Worm (Caenorhabditis elegans): ENCODE data around the gene F49E2.2.

The F49E2.2 gene

ce11 chrX:9549657-9550369 lies 16.7 kb upstream of the F49E2.2 start:
- TF ChIP-seq elt-3 (tag; optimal IDR thresholded peaks at IDR 0.05) (peak in 1 of 6 experiments; percentile 10), lin-14 (GFP tag; optimal IDR thresholded peaks at IDR 0.05) (peak; percentile 20), nhr-28 (tag; optimal IDR thresholded peaks at IDR 0.05) (no peak), nhr-12 (tag; optimal IDR thresholded peaks at IDR 0.05) (no peak), blmp-1 (tag; optimal IDR thresholded peaks at IDR 0.05) (peak; percentile 90), nhr-85 (tag) (peak; percentile 72), efl-1 (optimal IDR thresholded peaks at IDR 0.05) (no peak), efl-1 (GFP tag; optimal IDR thresholded peaks at IDR 0.05 in 1 of 2) (peak in 1 of 2 experiments; percentile 45), skn-1 (tag; optimal IDR thresholded peaks at IDR 0.05) (peak; percentile 60), zip-4 (GFP tag; optimal IDR thresholded peaks at IDR 0.05) (no peak), lsy-2 (tag; optimal IDR thresholded peaks at IDR 0.05) (peak in 1 of 2 experiments; percentile 14), ceh-82 (tag; optimal IDR thresholded peaks at IDR 0.05) (peak in 2 of 3 experiments; percentile 17 to 33), unc-98 (GFP tag; IDR thresholded peaks at IDR 0.05) (no peak), fkh-8 (tag; optimal IDR thresholded peaks at IDR 0.05) (peak; percentile 21), tbx-2 (tag; optimal IDR thresholded peaks at IDR 0.05) (no peak), rnt-1 (tag; optimal IDR thresholded peaks at IDR 0.05) (peak; percentile 26)

ce11 chrX:9550519-9550918 lies 16.0 kb upstream of the F49E2.2 start:
- no peak for TF ChIP-seq nhr-71 (tag; optimal IDR thresholded peaks at IDR 0.05)
- TF ChIP-seq mep-1 (tag; optimal IDR thresholded peaks at IDR 0.05) = peak; percentile 6

- no peak for TF ChIP-seq ceh-90 (tag; optimal IDR thresholded peaks at IDR 0.05)
- TF ChIP-seq snu-23 (GFP tag; optimal IDR thresholded peaks at IDR 0.05) = peak; percentile 66
- TF ChIP-seq skn-1 (tag; optimal IDR thresholded peaks at IDR 0.05) = peak; percentile 29
- TF ChIP-seq nhr-12 (tag; optimal IDR thresholded peaks at IDR 0.05) = no peak
- TF ChIP-seq lin-13 (GFP tag; optimal IDR thresholded peaks at IDR 0.05) = peak; percentile 3
- TF ChIP-seq aha-1 (tag; optimal IDR thresholded peaks at IDR 0.05) = no peak
- peak; percentile 24 for TF ChIP-seq rnt-1 (tag; optimal IDR thresholded peaks at IDR 0.05)
- no peak for TF ChIP-seq sox-4 (tag; optimal IDR thresholded peaks at IDR 0.05)
- TF ChIP-seq mdl-1 (tag; optimal IDR thresholded peaks at IDR 0.05) = peak in 1 of 2 experiments; percentile 59
- TF ChIP-seq swsn-7 (tag; optimal IDR thresholded peaks at IDR 0.05) = peak; percentile 29
- peak; percentile 66 for TF ChIP-seq nhr-71 (tag; optimal IDR thresholded peaks at IDR 0.05)
- TF ChIP-seq efl-1 (optimal IDR thresholded peaks at IDR 0.05) = peak; percentile 12 to 19
- peak in 1 of 2 experiments; percentile 66 for TF ChIP-seq efl-1 (GFP tag; optimal IDR thresholded peaks at IDR 0.05 in 1 of 2)
- no peak for TF ChIP-seq ets-5 (GFP tag; IDR thresholded peaks at IDR 0.05)
- peak; percentile 31 for TF ChIP-seq tbx-2 (tag; optimal IDR thresholded peaks at IDR 0.05)
- no peak for TF ChIP-seq grh-1 (GFP tag; IDR thresholded peaks at IDR 0.05)
- no peak for TF ChIP-seq ceh-88 (GFP tag; IDR thresholded peaks at IDR 0.05)
- no peak for TF ChIP-seq tlp-1 (tag; optimal IDR thresholded peaks at IDR 0.05)
- peak; percentile 37 for TF ChIP-seq C16A3.4 (tag; optimal IDR thresholded peaks at IDR 0.05)
- no peak for TF ChIP-seq egl-13 (tag; optimal IDR thresholded peaks at IDR 0.05)
- TF ChIP-seq fos-1 (tag; optimal IDR thresholded peaks at IDR 0.05) = no peak
- no peak for TF ChIP-seq ceh-8 (GFP tag; optimal IDR thresholded peaks at IDR 0.05)
- no peak for TF ChIP-seq zip-4 (GFP tag; optimal IDR thresholded peaks at IDR 0.05)
- TF ChIP-seq nhr-28 (tag; optimal IDR thresholded peaks at IDR 0.05) = no peak
- no peak for TF ChIP-seq ceh-63 (GFP tag; optimal IDR thresholded peaks at IDR 0.05)
- TF ChIP-seq elt-2 (tag; optimal IDR thresholded peaks at IDR 0.05) = no peak
- peak; percentile 70 for TF ChIP-seq blmp-1 (tag; optimal IDR thresholded peaks at IDR 0.05)
- TF ChIP-seq lsy-2 (tag; optimal IDR thresholded peaks at IDR 0.05) = peak in 1 of 2 experiments; percentile 30
- no peak for TF ChIP-seq unc-86 (tag; optimal IDR thresholded peaks at IDR 0.05)
- no peak for TF ChIP-seq sup-37 (GFP tag; optimal IDR thresholded peaks at IDR 0.05)
- no peak for TF ChIP-seq Y116A8C.19 (tag; optimal IDR thresholded peaks at IDR 0.05; ENCODE audit: borderline replicate concordance)
- no peak for TF ChIP-seq nhr-77 (tag; optimal IDR thresholded peaks at IDR 0.05)
- peak; percentile 91 for TF ChIP-seq nhr-85 (tag)
- TF ChIP-seq nhr-47 (tag; optimal IDR thresholded peaks at IDR 0.05) = peak; percentile 33
- TF ChIP-seq efl-3 (GFP tag; optimal IDR thresholded peaks at IDR 0.05) = no peak
- no peak for TF ChIP-seq irx-1 (tag; optimal IDR thresholded peaks at IDR 0.05)
- TF ChIP-seq unc-130 (tag; optimal IDR thresholded peaks at IDR 0.05) = no peak
- TF ChIP-seq snpc-4 (tag; optimal IDR thresholded peaks at IDR 0.05) = no peak
- TF ChIP-seq ceh-82 (tag; optimal IDR thresholded peaks at IDR 0.05) = peak in 1 of 3 experiments; percentile 39
- TF ChIP-seq hlh-17 (GFP tag; optimal IDR thresholded peaks at IDR 0.05; ENCODE audit: borderline replicate concordance) = no peak
- TF ChIP-seq dpl-1 (GFP tag; optimal IDR thresholded peaks at IDR 0.05) = peak in 1 of 3 experiments; percentile 3
Observed at ce11 chrX:9551112-9551511, 15.4 kb upstream of the F49E2.2 start.
